Worm (Caenorhabditis elegans): ENCODE data around the gene igcm-3.

Gene igcm-3

DNA sequence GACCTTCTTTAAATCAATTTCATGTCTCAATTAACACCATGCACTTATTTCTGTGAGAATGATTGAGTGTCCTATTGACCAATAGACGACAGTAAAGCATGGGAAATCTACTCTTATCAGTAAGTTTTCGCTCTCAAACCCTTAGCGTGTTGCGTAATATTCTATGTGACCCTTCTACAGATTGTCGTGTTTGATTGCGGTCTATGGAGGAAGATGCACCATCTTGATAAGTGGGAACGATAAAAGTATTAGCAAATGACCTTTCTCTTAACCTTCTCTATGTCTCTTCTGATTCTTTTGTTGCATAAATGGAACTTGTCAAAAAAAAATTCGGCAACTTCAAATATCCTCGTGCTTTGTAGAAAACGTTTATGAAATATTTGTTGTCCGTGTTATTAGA is 1.8 kb downstream of the igcm-3 start (continued):
- TF ChIP-seq elt-3 (tag; optimal IDR thresholded peaks at IDR 0.05) (no peak), nhr-237 (tag; optimal IDR thresholded peaks at IDR 0.05) (no peak), jun-1 (tag; optimal IDR thresholded peaks at IDR 0.05) (no peak), fkh-2 (tag; optimal IDR thresholded peaks at IDR 0.05) (no peak), skn-1 (tag; optimal IDR thresholded peaks at IDR 0.05) (no peak), ztf-11 (tag; optimal IDR thresholded peaks at IDR 0.05) (no peak), mdl-1 (tag; optimal IDR thresholded peaks at IDR 0.05) (no peak), ceh-16 (tag; optimal IDR thresholded peaks at IDR 0.05) (peak; percentile 74), nhr-23 (tag; optimal IDR thresholded peaks at IDR 0.05) (peak; percentile 47), egl-5 (tag; optimal IDR thresholded peaks at IDR 0.05) (no peak), ceh-82 (tag; optimal IDR thresholded peaks at IDR 0.05) (no peak), ZK546.5 (tag; optimal IDR thresholded peaks at IDR 0.05) (no peak), elt-1 (tag; optimal IDR thresholded peaks at IDR 0.05) (peak; percentile 93)

DNA sequence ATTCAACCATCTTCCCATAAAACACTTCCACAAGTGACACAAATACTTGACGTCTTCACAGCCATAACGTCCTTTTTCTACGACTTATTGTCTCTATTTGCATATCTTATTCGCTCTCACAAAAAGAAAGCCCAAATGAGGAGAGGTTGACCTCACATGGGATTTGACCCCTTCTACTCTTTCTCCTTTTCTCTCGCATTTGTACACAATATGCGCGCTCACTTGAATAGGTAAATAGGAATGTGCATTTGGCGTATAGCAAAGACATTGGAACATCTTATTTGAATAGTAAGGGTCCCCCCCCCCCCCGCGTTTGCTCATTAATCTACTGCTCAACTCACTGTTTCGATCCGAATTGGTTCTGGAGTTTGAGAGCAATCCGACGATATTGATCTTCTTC is 5.0 kb downstream of the igcm-3 start:
- no peak for TF ChIP-seq mml-1 (tag; optimal IDR thresholded peaks at IDR 0.05)
- TF ChIP-seq skn-1 (tag; optimal IDR thresholded peaks at IDR 0.05) = no peak
- TF ChIP-seq ZK546.5 (tag; optimal IDR thresholded peaks at IDR 0.05) = no peak
- TF ChIP-seq fkh-10 (GFP tag; optimal IDR thresholded peaks at IDR 0.05) = no peak
- TF ChIP-seq tbx-2 (tag; optimal IDR thresholded peaks at IDR 0.05) = no peak
- no peak for TF ChIP-seq ama-1 (optimal IDR thresholded peaks at IDR 0.05)
- TF ChIP-seq egl-5 (tag; optimal IDR thresholded peaks at IDR 0.05) = peak; percentile 14

ce11 chrX:2698197-2698800 is 7.4 kb downstream of the igcm-3 start:
- TF ChIP-seq fkh-10 (GFP tag; optimal IDR thresholded peaks at IDR 0.05) (no peak), ceh-28 (tag; optimal IDR thresholded peaks at IDR 0.05) (no peak), elt-2 (tag; optimal IDR thresholded peaks at IDR 0.05) (peak; percentile 66), sea-2 (GFP tag; optimal IDR thresholded peaks at IDR 0.05) (no peak), daf-12 (tag; optimal IDR thresholded peaks at IDR 0.05) (no peak), elt-1 (tag; optimal IDR thresholded peaks at IDR 0.05) (no peak), eor-1 (tag; optimal IDR thresholded peaks at IDR 0.05) (no peak), egl-5 (tag; optimal IDR thresholded peaks at IDR 0.05) (no peak), R02D3.7 (tag; optimal IDR thresholded peaks at IDR 0.05) (no peak), jun-1 (tag; optimal IDR thresholded peaks at IDR 0.05) (peak; percentile 19), snpc-4 (tag; optimal IDR thresholded peaks at IDR 0.05) (no peak), pha-4 (tag; optimal IDR thresholded peaks at IDR 0.05) (peak; percentile 19), lsy-12 (tag; optimal IDR thresholded peaks at IDR 0.05) (no peak), ama-1 (optimal IDR thresholded peaks at IDR 0.05) (peak; percentile 11), nhr-237 (tag; optimal IDR thresholded peaks at IDR 0.05) (no peak)

ce11 chrX:2697645-2698044 is 8.0 kb downstream of the igcm-3 start:
- TF ChIP-seq pqm-1 (tag; optimal IDR thresholded peaks at IDR 0.05) (no peak), daf-12 (tag; optimal IDR thresholded peaks at IDR 0.05) (no peak)

DNA sequence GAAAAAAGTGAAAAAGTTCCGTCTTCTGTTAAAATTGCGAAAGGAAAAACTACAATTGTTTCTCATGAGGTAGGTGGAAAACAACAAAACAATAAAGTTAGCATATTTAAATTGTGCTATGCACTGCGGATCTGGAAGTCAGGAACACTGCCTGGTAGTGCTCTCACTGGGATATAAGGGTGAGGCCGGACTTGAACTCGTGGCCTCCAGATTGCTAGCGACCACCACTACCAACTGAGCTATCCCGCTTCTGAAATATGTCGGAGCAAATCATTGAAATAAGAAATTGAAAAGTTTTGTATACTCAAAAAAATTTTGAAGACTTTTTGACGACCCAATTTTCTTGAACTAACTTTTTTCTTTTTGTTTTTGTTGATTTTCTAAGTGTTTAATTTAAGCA is 9.1 kb downstream of the igcm-3 start:
- TF ChIP-seq hmg-11 (tag; optimal IDR thresholded peaks at IDR 0.05) (no peak), ceh-9 (tag; optimal IDR thresholded peaks at IDR 0.05) (no peak), mml-1 (tag; optimal IDR thresholded peaks at IDR 0.05) (no peak), pha-4 (tag; optimal IDR thresholded peaks at IDR 0.05) (no peak), eor-1 (tag; optimal IDR thresholded peaks at IDR 0.05) (no peak), lin-39 (tag; optimal IDR thresholded peaks at IDR 0.05) (no peak), elt-1 (tag; optimal IDR thresholded peaks at IDR 0.05) (no peak), nhr-43 (tag; optimal IDR thresholded peaks at IDR 0.05; ENCODE audit: poor library complexity, severe bottlenecking) (no peak), daf-12 (tag; optimal IDR thresholded peaks at IDR 0.05) (no peak), nhr-28 (tag; optimal IDR thresholded peaks at IDR 0.05) (no peak), lsy-12 (tag; optimal IDR thresholded peaks at IDR 0.05) (no peak), nhr-11 (tag; optimal IDR thresholded peaks at IDR 0.05) (no peak), ZK546.5 (tag; optimal IDR thresholded peaks at IDR 0.05) (no peak), nhr-77 (tag; optimal IDR thresholded peaks at IDR 0.05) (no peak), egl-27 (tag; optimal IDR thresholded peaks at IDR 0.05) (no peak), ceh-16 (tag; optimal IDR thresholded peaks at IDR 0.05) (no peak), nhr-23 (tag; optimal IDR thresholded peaks at IDR 0.05) (no peak), nhr-12 (tag; optimal IDR thresholded peaks at IDR 0.05) (no peak), snpc-4 (tag; optimal IDR thresholded peaks at IDR 0.05) (no peak), fkh-10 (GFP tag; optimal IDR thresholded peaks at IDR 0.05) (no peak)

Data from whole organism, L3 larva.